Worm (Caenorhabditis elegans) whole organism, L3 larva: ENCODE results near the gene Y39A3B.8.

Source experiments
- mdl-1 ChIP-seq: fragments of 150-350 bp; optimal IDR thresholded peaks from 2 replicates; lab custom pipeline; 2014; ENCODE audit warnings: missing biosample characterization, missing genetic modification characterization
- nhr-77 ChIP-seq: fragments of 150-350 bp; optimal IDR thresholded peaks from 2 replicates; lab custom pipeline; 2014; ENCODE audit warnings: missing biosample characterization, missing genetic modification characterization
- tbx-2 ChIP-seq: sonication (generic microtip); optimal IDR thresholded peaks from 2 replicates; lab custom pipeline; 2016; ENCODE audit warnings: mild to moderate bottlenecking, missing genetic modification characterization, missing compliant biosample characterization

- TF ChIP-seq tbx-2 (tag; lab: Kevin White, UChicago) (no peak), mdl-1 (tag; lab: Kevin White, UChicago) (no peak), nhr-77 (tag; lab: Kevin White, UChicago) (no peak)
These were observed 9.8 kb downstream of the Y39A3B.8 start, which contains the start of gene lgc-42 for ce11 chrIII:1997569-1997968.
